Worm (Caenorhabditis elegans) whole organism, L1 larva: Measurements from ENCODE around the gene set-9.
A peak's percentile ranks its signal among the peaks of the same experiment; 100 is the strongest.

Source experiments
- C16A3.4 ChIP-seq: fragments of 150-350 bp; optimal IDR thresholded peaks from 2 replicates; lab custom pipeline; 2014; ENCODE audit warnings: missing biosample characterization, missing genetic modification characterization
- C34B4.2 ChIP-seq: sonication (generic microtip); optimal IDR thresholded peaks from 2 replicates; lab custom pipeline; 2017; ENCODE audit warnings: mild to moderate bottlenecking, missing genetic modification characterization, missing compliant biosample characterization
- F16B12.6 ChIP-seq: fragments of 150-350 bp; optimal IDR thresholded peaks from 2 replicates; lab custom pipeline; 2014; ENCODE audit warnings: missing biosample characterization, missing genetic modification characterization
- aly-2 ChIP-seq: fragments of 150-350 bp; optimal IDR thresholded peaks from 2 replicates; lab custom pipeline; 2014; ENCODE audit warnings: missing biosample characterization, missing genetic modification characterization
- blmp-1 ChIP-seq: fragments of 150-350 bp; optimal IDR thresholded peaks from 2 replicates; lab custom pipeline; 2014; ENCODE audit warnings: missing biosample characterization, missing genetic modification characterization
- ceh-63 ChIP-seq: fragments of 200-800 bp; sonication (Bioruptor generic); optimal IDR thresholded peaks from 2 replicates; lab custom pipeline; 2018; ENCODE audit warnings: mild to moderate bottlenecking, missing genetic modification characterization, missing compliant biosample characterization
- ceh-8 ChIP-seq: fragments of 200-800 bp; sonication (Bioruptor generic); optimal IDR thresholded peaks from 2 replicates; lab custom pipeline; 2018; ENCODE audit warnings: mild to moderate bottlenecking, missing genetic modification characterization, moderate library complexity, missing compliant biosample characterization
- ceh-90 ChIP-seq: sonication (generic microtip); optimal IDR thresholded peaks from 2 replicates; lab custom pipeline; 2016; ENCODE audit warnings: missing genetic modification characterization, missing compliant biosample characterization
- ces-1 ChIP-seq: fragments of 150-350 bp; optimal IDR thresholded peaks from 2 replicates; lab custom pipeline; 2014; ENCODE audit warnings: missing biosample characterization, missing genetic modification reagents, missing genetic modification characterization
- efl-1 ChIP-seq, 4 experiments: fragments of 150-350 bp; optimal IDR thresholded peaks in 3 of 4; peaks in 1 of 4; 1 replicate in 1 of 4; 2 replicates in 3 of 4; lab custom pipeline; 2014; ENCODE audit warnings: missing biosample characterization in 2 of 4, missing genetic modification characterization in 2 of 4, missing genetic modification reagents in 2 of 4
- efl-3 ChIP-seq: fragments of 200-800 bp; sonication (Bioruptor generic); optimal IDR thresholded peaks from 2 replicates; lab custom pipeline; 2018; ENCODE audit warnings: mild to moderate bottlenecking, missing genetic modification characterization, missing compliant biosample characterization
- egl-13 ChIP-seq: sonication (generic microtip); optimal IDR thresholded peaks from 2 replicates; lab custom pipeline; 2016; ENCODE audit warnings: missing genotype, missing genetic modification reagents, missing genetic modification characterization, missing compliant biosample characterization
- elt-2 ChIP-seq: sonication (generic microtip); optimal IDR thresholded peaks from 2 replicates; lab custom pipeline; 2016; ENCODE audit warnings: missing genetic modification characterization, mild to moderate bottlenecking, inconsistent platforms, missing compliant biosample characterization, missing genetic modification reagents
- fkh-4 ChIP-seq: sonication (generic microtip); optimal IDR thresholded peaks from 2 replicates; lab custom pipeline; 2016; ENCODE audit warnings: missing compliant biosample characterization, missing genetic modification characterization, borderline replicate concordance
- hlh-4 ChIP-seq: sonication (generic microtip); optimal IDR thresholded peaks from 2 replicates; lab custom pipeline; 2016; ENCODE audit warnings: mild to moderate bottlenecking, missing genetic modification characterization, missing compliant biosample characterization
- jun-1 ChIP-seq: fragments of 150-350 bp; optimal IDR thresholded peaks from 2 replicates; lab custom pipeline; 2014; ENCODE audit warnings: missing biosample characterization, missing genetic modification reagents, missing genetic modification characterization
- lin-35 ChIP-seq, 2 experiments: fragments of 150-350 bp; optimal IDR thresholded peaks; 2 replicates each; lab custom pipeline; 2014; ENCODE audit warnings: missing biosample characterization in 2 of 2, missing genetic modification characterization in 2 of 2, missing genetic modification reagents in 2 of 2
- lin-39 ChIP-seq: fragments of 150-350 bp; optimal IDR thresholded peaks from 2 replicates; lab custom pipeline; 2014; ENCODE audit warnings: missing biosample characterization, missing genetic modification reagents, missing genetic modification characterization
- lsy-2 ChIP-seq, 2 experiments: fragments of 150-350 bp; optimal IDR thresholded peaks; 2 replicates each; lab custom pipeline; 2014; ENCODE audit warnings: missing biosample characterization in 2 of 2, missing genetic modification characterization in 2 of 2
- nhr-12 ChIP-seq: sonication (generic microtip); optimal IDR thresholded peaks from 2 replicates; lab custom pipeline; 2017; ENCODE audit warnings: missing biosample characterization, missing genetic modification characterization
- nhr-28 ChIP-seq: fragments of 150-350 bp; optimal IDR thresholded peaks from 2 replicates; lab custom pipeline; 2014; ENCODE audit warnings: missing biosample characterization, missing genetic modification characterization
- nhr-84 ChIP-seq: sonication (generic microtip); optimal IDR thresholded peaks from 2 replicates; lab custom pipeline; 2017; ENCODE audit warnings: missing biosample characterization, missing genetic modification characterization
- nhr-85 ChIP-seq: sonication (generic microtip); peaks from one replicate; lab custom pipeline; 2016; ENCODE audit warnings: missing genetic modification characterization, inconsistent platforms, missing compliant biosample characterization
- skn-1 ChIP-seq: fragments of 150-350 bp; optimal IDR thresholded peaks from 2 replicates; lab custom pipeline; 2014; ENCODE audit warnings: missing biosample characterization, missing genetic modification characterization
- snpc-4 ChIP-seq: fragments of 150-350 bp; optimal IDR thresholded peaks from 2 replicates; lab custom pipeline; 2014; ENCODE audit warnings: missing biosample characterization, missing genetic modification characterization
- sox-4 ChIP-seq: sonication (generic microtip); optimal IDR thresholded peaks from 2 replicates; lab custom pipeline; 2016; ENCODE audit warnings: missing genetic modification characterization, missing compliant biosample characterization
- sup-37 ChIP-seq: fragments of 200-800 bp; sonication (Bioruptor generic); optimal IDR thresholded peaks from 2 replicates; lab custom pipeline; 2018; ENCODE audit warnings: mild to moderate bottlenecking, missing genetic modification characterization, missing compliant biosample characterization
- swsn-7 ChIP-seq: sonication (generic microtip); optimal IDR thresholded peaks from 2 replicates; lab custom pipeline; 2016; ENCODE audit warnings: missing genetic modification characterization, missing compliant biosample characterization
- unc-130 ChIP-seq: fragments of 150-350 bp; optimal IDR thresholded peaks from 2 replicates; lab custom pipeline; 2017; ENCODE audit warnings: missing biosample characterization, missing genetic modification characterization, inconsistent platforms
- xbp-1 ChIP-seq: sonication (generic microtip); optimal IDR thresholded peaks from 2 replicates; lab custom pipeline; 2016; ENCODE audit warnings: missing genetic modification characterization, missing compliant biosample characterization
- zip-4 ChIP-seq: fragments of 200-800 bp; sonication (Bioruptor generic); optimal IDR thresholded peaks from 2 replicates; lab custom pipeline; 2018; ENCODE audit warnings: mild to moderate bottlenecking, missing genetic modification characterization, moderate library complexity, missing compliant biosample characterization

set-9 gene

DNA sequence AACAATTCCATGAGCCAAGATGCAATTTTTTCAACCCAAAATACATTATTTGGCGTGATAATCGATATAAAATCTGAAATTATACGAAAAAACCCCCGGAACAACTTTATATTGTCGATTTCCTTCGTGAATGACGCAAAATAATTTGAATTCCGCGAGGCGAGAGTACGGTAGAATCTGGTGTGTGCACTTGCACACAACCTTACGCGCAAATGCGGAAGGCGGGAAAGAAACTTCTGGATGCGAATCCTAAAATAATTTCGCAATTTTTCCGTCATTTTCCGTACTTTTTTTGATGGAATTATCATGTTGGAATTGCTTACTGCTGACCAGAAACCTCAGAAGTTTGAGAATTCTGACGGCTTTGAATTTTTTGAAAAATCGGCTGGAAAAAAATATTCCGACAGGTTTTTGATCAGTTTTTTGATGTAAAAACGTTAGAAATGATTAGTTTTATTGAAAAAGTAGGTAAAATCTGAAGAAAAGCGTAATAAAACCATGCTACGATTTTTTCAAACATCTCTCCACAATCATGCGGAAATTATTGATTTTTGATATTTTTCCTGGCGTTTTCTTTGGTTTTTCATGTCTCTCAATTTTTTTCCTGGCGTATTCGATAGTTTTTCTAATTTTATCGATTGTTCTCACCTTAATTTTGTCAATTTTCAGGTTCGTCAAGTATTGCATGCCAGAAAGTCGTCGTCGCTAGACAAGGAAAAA, at the start of gene set-9:
Gene set-9 (plus strand): TSS at position 670 of the 720 bp plus-strand sequence.
- no peak for TF ChIP-seq swsn-7 (tag; lab: Kevin White, UChicago)
- peak in 1 of 2 experiments; percentile 22 for TF ChIP-seq lsy-2 (tag; optimal IDR thresholded peaks at IDR 0.05; lab: Kevin White, UChicago)
- peak in 1 of 2 experiments; percentile 27 for TF ChIP-seq efl-1 (optimal IDR thresholded peaks at IDR 0.05; lab: Kevin White, UChicago)
- TF ChIP-seq efl-1 (GFP tag; optimal IDR thresholded peaks at IDR 0.05 in 1 of 2; lab: Kevin White, UChicago), result peak in 1 of 2 experiments; percentile 34
- TF ChIP-seq sup-37 (GFP tag; lab: Kevin White, UChicago), result no peak

DNA sequence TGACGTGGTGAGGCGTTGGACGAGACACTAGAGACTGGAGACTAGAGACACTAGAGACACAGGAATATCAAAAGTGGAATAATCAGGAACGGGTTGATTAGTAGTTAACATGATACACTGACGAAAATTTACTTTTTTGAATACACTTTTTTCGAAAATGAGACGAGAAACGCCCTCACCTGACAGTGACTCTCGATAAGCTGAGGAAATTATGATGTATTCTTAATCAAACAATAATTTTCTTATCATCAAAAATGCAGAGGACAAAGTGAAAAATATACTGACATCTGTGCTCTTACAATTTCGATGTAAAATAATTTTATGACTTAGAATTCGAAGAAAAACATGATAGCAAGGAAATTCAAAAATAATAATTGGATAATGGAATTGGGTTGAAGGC, 48.3 kb upstream of the set-9 start:
- no peak for TF ChIP-seq swsn-7 (tag; lab: Kevin White, UChicago)
- peak; percentile 38 for TF ChIP-seq jun-1
- no peak for TF ChIP-seq sox-4 (tag; lab: Kevin White, UChicago)
- TF ChIP-seq elt-2 (tag; lab: Kevin White, UChicago), result peak; percentile 59
- no peak for TF ChIP-seq ces-1

DNA sequence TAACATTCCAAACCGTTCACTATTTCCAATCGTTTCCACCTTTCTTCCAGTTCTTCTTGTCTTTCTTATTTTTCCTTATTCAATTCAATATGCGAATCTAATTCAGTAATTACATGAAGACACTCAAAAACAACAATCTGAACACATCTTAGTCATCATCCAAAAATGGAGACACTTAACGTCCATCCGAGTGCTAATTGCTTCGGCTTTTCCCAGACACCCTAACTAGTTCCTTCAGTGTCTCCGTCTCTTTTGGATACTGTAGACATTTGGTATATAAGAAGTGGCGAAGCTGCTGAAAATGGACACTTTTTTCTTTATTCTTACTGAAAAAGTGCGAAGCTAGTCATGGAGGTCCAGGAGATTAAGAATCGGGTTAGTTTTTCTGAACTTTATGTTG, 44.7 kb upstream of the set-9 start, which contains the start of gene col-33:
Gene col-33 (plus strand): TSS at position 301 of the 400 bp plus-strand sequence.
- TF ChIP-seq sox-4 (tag; lab: Kevin White, UChicago), result no peak
- no peak for TF ChIP-seq nhr-84

DNA sequence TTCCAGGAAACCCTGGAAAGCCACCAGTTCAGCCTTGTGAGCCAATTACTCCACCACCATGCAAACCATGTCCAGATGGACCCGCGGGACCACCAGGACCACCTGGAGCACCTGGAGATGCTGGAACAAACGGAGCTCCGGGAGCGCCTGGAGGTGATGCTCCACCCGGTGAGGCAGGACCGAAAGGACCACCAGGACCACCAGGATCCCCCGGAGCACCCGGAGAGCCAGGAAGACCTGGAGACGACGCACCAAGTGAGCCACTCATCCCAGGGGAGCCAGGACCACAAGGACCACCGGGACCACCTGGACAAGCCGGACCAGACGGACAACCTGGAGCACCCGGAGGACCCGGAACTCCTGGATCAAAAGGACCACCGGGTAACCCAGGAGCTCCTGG, 43.0 kb upstream of the set-9 start:
- TF ChIP-seq nhr-28 (tag; lab: Kevin White, UChicago), result no peak
- TF ChIP-seq C16A3.4 (tag; lab: Kevin White, UChicago), result no peak
- TF ChIP-seq ceh-8 (GFP tag; lab: Kevin White, UChicago), result peak; percentile 74

DNA sequence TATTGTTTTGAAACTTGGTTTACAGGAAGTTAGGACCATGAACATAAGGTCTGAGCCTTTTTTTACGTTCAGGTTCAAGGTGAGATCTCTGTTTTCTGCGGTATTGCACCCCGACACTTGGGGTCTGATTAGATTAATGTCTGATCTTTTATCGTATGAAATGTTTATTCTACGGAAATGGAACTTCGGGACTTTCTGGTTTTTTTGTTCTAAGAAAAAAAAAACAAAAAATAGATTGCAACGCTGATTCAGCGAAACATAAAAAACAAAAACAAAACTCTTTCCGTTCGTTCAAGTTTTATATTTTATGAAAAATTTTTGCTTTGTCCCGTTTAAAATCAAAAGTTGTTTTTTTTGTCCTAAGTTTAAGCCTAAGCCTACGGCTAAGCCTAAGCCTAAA, 42.5 kb upstream of the set-9 start, which contains the start of gene F36A4.5:
Gene F36A4.5 (plus strand): TSS at position 301 of the 400 bp plus-strand sequence.
- TF ChIP-seq lin-39 (tag; lab: Kevin White, UChicago), result no peak
- TF ChIP-seq unc-130 (tag; lab: Kevin White, UChicago), result no peak

DNA sequence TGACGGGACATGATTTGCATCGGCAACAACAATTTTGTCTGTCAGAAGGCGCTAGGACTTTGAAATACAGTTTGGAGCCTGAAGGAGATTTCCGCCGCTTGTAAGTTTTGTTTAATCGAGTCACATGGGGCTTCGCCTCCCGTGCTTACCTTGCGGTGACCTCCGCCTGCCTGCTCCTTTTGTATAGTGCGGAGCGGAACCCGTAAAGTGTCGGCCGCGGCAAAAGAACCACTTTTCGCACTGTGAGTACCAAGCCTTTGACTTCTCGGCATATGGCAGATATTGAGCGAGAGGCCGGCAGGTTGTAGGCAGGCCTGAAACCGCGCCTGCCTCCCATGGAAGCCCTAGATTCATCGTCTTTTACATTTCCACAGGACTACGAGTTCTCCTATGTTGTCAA, 41.7 kb upstream of the set-9 start:
- peak; percentile 63 for TF ChIP-seq snpc-4
- no peak for TF ChIP-seq lin-35 (GFP tag; optimal IDR thresholded peaks at IDR 0.05; lab: Kevin White, UChicago)
- TF ChIP-seq nhr-85 (tag; lab: Kevin White, UChicago), result peak; percentile 37
- TF ChIP-seq, all 84 proteins: peak for 2

DNA sequence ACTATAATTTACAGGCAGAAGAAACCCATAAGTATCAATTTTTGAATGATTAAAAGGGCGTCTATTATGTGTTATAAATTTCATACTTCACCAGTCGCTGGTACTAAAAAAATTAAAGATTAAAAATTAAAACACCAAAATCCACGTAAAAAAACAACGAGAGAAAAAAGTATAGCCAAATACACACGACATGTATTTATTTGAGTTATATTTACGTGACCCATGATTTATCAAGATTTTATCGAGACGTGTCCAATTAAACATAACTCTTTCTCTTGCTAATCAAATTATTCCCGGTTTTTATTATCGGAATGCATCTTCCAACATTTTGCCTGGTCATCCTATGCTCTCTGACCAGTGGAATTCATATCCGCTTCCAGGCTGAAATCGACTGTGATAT, 40.4 kb upstream of the set-9 start, which contains the start of gene F36A4.4:
Gene F36A4.4 (plus strand): TSS at position 301 of the 400 bp plus-strand sequence.
- TF ChIP-seq C34B4.2 (tag; lab: Kevin White, UChicago) (no peak), ceh-63 (no peak), efl-3 (no peak), aly-2 (tag; lab: Kevin White, UChicago) (no peak), zip-4 (no peak), xbp-1 (tag; lab: Kevin White, UChicago) (no peak), hlh-4 (tag; lab: Kevin White, UChicago) (no peak), ces-1 (no peak), blmp-1 (tag; lab: Kevin White, UChicago) (no peak), skn-1 (no peak), elt-2 (tag; lab: Kevin White, UChicago) (no peak)

DNA sequence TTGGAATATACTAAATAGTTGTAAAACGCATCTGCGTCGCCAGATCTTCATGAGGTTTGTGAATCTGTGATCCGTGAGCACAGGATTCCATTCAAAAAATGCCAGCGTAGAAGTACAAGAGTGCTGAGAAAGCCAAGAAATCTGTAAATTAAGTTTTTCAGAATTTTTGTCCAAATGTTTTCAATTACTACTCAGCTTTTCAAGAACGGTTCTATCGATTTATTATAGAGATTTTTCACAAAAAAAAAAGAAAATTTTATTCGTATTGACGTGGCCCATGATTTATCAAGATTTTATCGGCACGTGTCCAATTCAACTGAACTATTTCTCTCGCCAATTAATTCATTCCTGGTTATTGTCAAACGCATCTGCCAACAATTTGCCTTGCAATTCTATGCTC, 38.4 kb upstream of the set-9 start, which contains the start of gene F36A4.3:
Gene F36A4.3 (plus strand): TSS at position 301 of the 400 bp plus-strand sequence.
- no peak for TF ChIP-seq F16B12.6 (tag; lab: Kevin White, UChicago)
- TF ChIP-seq efl-1 (optimal IDR thresholded peaks at IDR 0.05; lab: Kevin White, UChicago), result no peak
- TF ChIP-seq efl-1 (GFP tag; optimal IDR thresholded peaks at IDR 0.05 in 1 of 2; lab: Kevin White, UChicago), result no peak
- TF ChIP-seq nhr-85 (tag; lab: Kevin White, UChicago), result no peak
- TF ChIP-seq fkh-4 (tag; lab: Kevin White, UChicago), result no peak
- no peak for TF ChIP-seq ceh-90 (tag; lab: Kevin White, UChicago)
- no peak for TF ChIP-seq egl-13 (tag; lab: Kevin White, UChicago)
- TF ChIP-seq nhr-12 (tag; lab: Kevin White, UChicago), result no peak
